Fruit fly (Drosophila melanogaster) whole organism, embryonic: ENCODE measurements around the gene CG33120.

Experiments
- CG12391 ChIP-seq: fragments of 200-800 bp; sonication (Bioruptor generic); optimal IDR thresholded peaks from 3 replicates; lab custom pipeline; 2018; ENCODE audit warnings: missing biosample characterization, mild to moderate bottlenecking, missing genetic modification characterization, moderate library complexity
- Ssrp ChIP-seq: fragments of 200-800 bp; sonication (Bioruptor generic); optimal IDR thresholded peaks from 2 replicates; lab custom pipeline; 2018; ENCODE audit warnings: missing biosample characterization, mild to moderate bottlenecking, missing genetic modification characterization, moderate library complexity
- cad ChIP-seq: fragments of >200 bp; optimal IDR thresholded peaks from 2 replicates; lab custom pipeline; 2017; ENCODE audit warnings: missing biosample characterization, missing genetic modification characterization
- nom ChIP-seq: fragments of 200-800 bp; sonication (Bioruptor generic); optimal IDR thresholded peaks from 2 replicates; lab custom pipeline; 2017; ENCODE audit warnings: missing biosample characterization, missing genetic modification characterization, mild to moderate bottlenecking, moderate library complexity, missing genetic modification reagents
- psq ChIP-seq: fragments of 200-800 bp; sonication (Bioruptor generic); optimal IDR thresholded peaks from 2 replicates; lab custom pipeline; 2017; ENCODE audit warnings: missing biosample characterization, missing genetic modification characterization
- usp ChIP-seq: fragments of >200 bp; optimal IDR thresholded peaks from 2 replicates; lab custom pipeline; 2017; ENCODE audit warnings: missing biosample characterization, missing genetic modification characterization

DNA sequence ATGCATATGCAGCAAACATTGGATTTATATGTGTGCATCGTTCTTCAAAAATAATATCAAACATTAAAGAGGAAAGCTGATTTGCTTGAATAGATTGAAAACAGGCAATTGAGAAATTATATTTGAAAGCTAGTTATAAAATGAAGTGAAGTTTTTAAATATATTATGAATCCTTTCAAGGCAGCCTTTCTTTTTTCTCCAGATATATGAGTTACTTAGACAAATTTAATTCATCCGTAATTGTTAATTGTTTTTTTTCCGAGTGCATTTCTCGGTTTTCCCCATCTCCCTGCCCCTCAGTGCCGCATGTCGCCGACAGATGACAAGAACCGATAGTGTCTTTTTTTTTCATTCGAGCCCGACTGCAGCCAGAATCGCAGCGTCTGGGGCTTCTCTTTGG, 27.4 kb upstream of the CG33120 start:
- TF ChIP-seq cad (no peak), CG12391 (tag; lab: Kevin White, UChicago) (peak; percentile 43), nom (GFP tag; lab: Kevin White, UChicago) (no peak), psq (no peak), Ssrp (tag; lab: Kevin White, UChicago) (peak; percentile 51), usp (GFP tag; lab: Kevin White, UChicago) (no peak)
